Worm (Caenorhabditis elegans) whole organism, mixed stage, embryonic: ENCODE results near the gene sulp-7.

ENCODE experiments used
- M03D4.4 ChIP-seq: sonication (generic microtip); optimal IDR thresholded peaks from 2 replicates; lab custom pipeline; 2017; ENCODE audit warnings: mild to moderate bottlenecking, missing genetic modification characterization, missing compliant biosample characterization
- blmp-1 ChIP-seq: fragments of 150-350 bp; optimal IDR thresholded peaks from 2 replicates; lab custom pipeline; 2014; ENCODE audit warnings: missing biosample characterization, missing genetic modification characterization
- ceh-39 ChIP-seq: fragments of 150-350 bp; optimal IDR thresholded peaks from 2 replicates; lab custom pipeline; 2014; ENCODE audit warnings: missing biosample characterization, missing genetic modification characterization
- ces-1 ChIP-seq: fragments of 150-350 bp; optimal IDR thresholded peaks from 2 replicates; lab custom pipeline; 2014; ENCODE audit warnings: missing biosample characterization, missing genetic modification reagents, missing genetic modification characterization
- cnd-1 ChIP-seq: fragments of 200-800 bp; sonication (Bioruptor generic); optimal IDR thresholded peaks from 2 replicates; lab custom pipeline; 2018; ENCODE audit warnings: mild to moderate bottlenecking, missing genetic modification characterization, missing compliant biosample characterization
- drap-1 ChIP-seq: fragments of 200-800 bp; sonication (Bioruptor generic); optimal IDR thresholded peaks from 3 replicates; lab custom pipeline; 2018; ENCODE audit warnings: mild to moderate bottlenecking, missing genetic modification characterization, missing compliant biosample characterization
- elt-1 ChIP-seq: sonication (generic microtip); optimal IDR thresholded peaks from 2 replicates; lab custom pipeline; 2017; ENCODE audit warnings: missing genetic modification characterization, mild to moderate bottlenecking, missing compliant biosample characterization, antibody characterized with exemption, moderate library complexity, borderline replicate concordance; ENCODE audit not compliant: insufficient read depth
- flh-1 ChIP-seq: fragments of 200-800 bp; sonication (Bioruptor generic); optimal IDR thresholded peaks from 2 replicates; lab custom pipeline; 2018; ENCODE audit warnings: mild to moderate bottlenecking, missing genetic modification characterization, moderate library complexity, missing compliant biosample characterization
- ham-2 ChIP-seq: fragments of 200-800 bp; sonication (Bioruptor generic); optimal IDR thresholded peaks from 2 replicates; lab custom pipeline; 2018; ENCODE audit warnings: mild to moderate bottlenecking, missing genetic modification characterization, missing compliant biosample characterization
- hlh-1 ChIP-seq: fragments of 150-350 bp; optimal IDR thresholded peaks from 2 replicates; lab custom pipeline; 2014; ENCODE audit warnings: missing biosample characterization, missing genetic modification reagents, missing genetic modification characterization
- lin-13 ChIP-seq: fragments of 150-350 bp; optimal IDR thresholded peaks from 2 replicates; lab custom pipeline; 2014; ENCODE audit warnings: missing biosample characterization, missing genetic modification characterization
- lin-32 ChIP-seq: fragments of 200-800 bp; sonication (Bioruptor generic); optimal IDR thresholded peaks from 2 replicates; lab custom pipeline; 2018; ENCODE audit warnings: mild to moderate bottlenecking, missing genetic modification characterization, missing compliant biosample characterization
- lsy-2 ChIP-seq: fragments of 150-350 bp; optimal IDR thresholded peaks from 2 replicates; lab custom pipeline; 2014; ENCODE audit warnings: missing biosample characterization, missing genetic modification characterization
- mab-5 ChIP-seq: fragments of 150-350 bp; optimal IDR thresholded peaks from 2 replicates; lab custom pipeline; 2014; ENCODE audit warnings: missing biosample characterization, missing genetic modification characterization
- mep-1 ChIP-seq: fragments of 150-350 bp; optimal IDR thresholded peaks from 2 replicates; lab custom pipeline; 2017; ENCODE audit warnings: missing biosample characterization, missing genetic modification reagents, missing genetic modification characterization, inconsistent platforms
- mls-2 ChIP-seq: sonication (generic microtip); optimal IDR thresholded peaks from 2 replicates; lab custom pipeline; 2016; ENCODE audit warnings: mild to moderate bottlenecking, missing genetic modification characterization, moderate library complexity, missing compliant biosample characterization
- nhr-12 ChIP-seq: fragments of 150-350 bp; optimal IDR thresholded peaks from 2 replicates; lab custom pipeline; 2014; ENCODE audit warnings: missing biosample characterization, missing genetic modification characterization
- nhr-76 ChIP-seq: sonication (generic microtip); optimal IDR thresholded peaks from 2 replicates; lab custom pipeline; 2017; ENCODE audit warnings: missing biosample characterization, missing genetic modification characterization
- pha-4 ChIP-seq: fragments of 150-350 bp; optimal IDR thresholded peaks from 2 replicates; lab custom pipeline; 2018; ENCODE audit warnings: missing biosample characterization, missing genetic modification reagents, missing genetic modification characterization
- sptf-1 ChIP-seq: sonication (generic microtip); optimal IDR thresholded peaks from 2 replicates; lab custom pipeline; 2017; ENCODE audit warnings: mild to moderate bottlenecking, missing genetic modification characterization, moderate library complexity, missing compliant biosample characterization
- tbx-8 ChIP-seq: fragments of 200-800 bp; sonication (Bioruptor generic); optimal IDR thresholded peaks from 2 replicates; lab custom pipeline; 2018; ENCODE audit warnings: mild to moderate bottlenecking, missing genetic modification characterization, moderate library complexity, missing compliant biosample characterization
- unc-120 ChIP-seq: sonication (generic microtip); optimal IDR thresholded peaks from 2 replicates; lab custom pipeline; 2017; ENCODE audit warnings: missing genetic modification characterization, missing compliant biosample characterization; ENCODE audit not compliant: poor library complexity, severe bottlenecking
- unc-62 ChIP-seq: fragments of 150-350 bp; optimal IDR thresholded peaks from 2 replicates; lab custom pipeline; 2014; ENCODE audit warnings: missing biosample characterization, missing genetic modification reagents, missing genetic modification characterization

Gene sulp-7

DNA sequence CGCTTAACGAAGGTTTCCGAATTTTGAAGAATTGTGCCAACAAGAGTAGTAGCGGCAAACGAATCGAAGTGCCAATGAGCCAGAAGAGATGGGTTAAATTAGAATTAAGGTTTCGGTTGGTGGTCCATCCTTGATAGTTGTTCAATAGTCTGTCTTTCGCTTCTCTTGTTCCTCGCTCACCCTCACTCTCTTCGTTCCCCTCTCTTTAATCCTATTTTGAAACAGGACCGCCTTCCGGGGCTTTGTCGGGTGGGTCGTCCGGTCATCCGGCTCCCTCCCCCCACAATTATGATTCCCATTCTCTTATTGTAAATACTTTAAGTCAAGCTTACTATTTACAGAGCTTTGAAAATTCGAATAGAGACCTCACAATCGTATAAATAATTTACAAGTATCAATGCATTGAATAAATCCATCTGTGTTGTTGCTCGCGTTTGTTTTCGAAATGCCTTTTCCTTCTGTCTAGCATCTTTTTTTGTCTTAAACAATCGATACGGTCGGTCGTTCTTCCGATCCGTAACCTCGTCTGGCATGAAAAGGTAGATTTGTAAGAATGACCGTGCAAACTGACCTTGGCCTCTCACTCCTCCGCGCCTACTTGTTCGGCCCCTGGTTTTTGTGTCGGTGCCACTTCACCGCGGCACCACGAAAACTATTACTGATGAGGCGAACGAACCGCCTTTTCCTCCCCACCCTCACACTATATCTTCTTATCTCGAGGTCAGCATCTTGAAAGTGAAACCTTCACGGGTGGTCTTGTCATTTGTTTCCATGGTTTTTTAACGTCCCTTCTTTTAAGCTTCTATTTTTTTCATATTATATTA lies 47.1 kb upstream of the sulp-7 start:
- TF ChIP-seq drap-1 (no peak), mls-2 (tag; lab: Kevin White, UChicago) (peak; percentile 41), unc-120 (tag; lab: Kevin White, UChicago) (no peak), ces-1 (GFP tag; lab: Kevin White, UChicago) (peak; percentile 92)
- TF ChIP-seq, all 35 proteins: peak for 2

- TF ChIP-seq sptf-1 (tag; lab: Kevin White, UChicago) (no peak), M03D4.4 (tag; lab: Kevin White, UChicago) (no peak), ces-1 (GFP tag; lab: Kevin White, UChicago) (peak; percentile 48)
- TF ChIP-seq, all 35 proteins: peak for 1
These were observed 46.6 kb upstream of the sulp-7 start for ce11 chrX:11033952-11034287.

DNA sequence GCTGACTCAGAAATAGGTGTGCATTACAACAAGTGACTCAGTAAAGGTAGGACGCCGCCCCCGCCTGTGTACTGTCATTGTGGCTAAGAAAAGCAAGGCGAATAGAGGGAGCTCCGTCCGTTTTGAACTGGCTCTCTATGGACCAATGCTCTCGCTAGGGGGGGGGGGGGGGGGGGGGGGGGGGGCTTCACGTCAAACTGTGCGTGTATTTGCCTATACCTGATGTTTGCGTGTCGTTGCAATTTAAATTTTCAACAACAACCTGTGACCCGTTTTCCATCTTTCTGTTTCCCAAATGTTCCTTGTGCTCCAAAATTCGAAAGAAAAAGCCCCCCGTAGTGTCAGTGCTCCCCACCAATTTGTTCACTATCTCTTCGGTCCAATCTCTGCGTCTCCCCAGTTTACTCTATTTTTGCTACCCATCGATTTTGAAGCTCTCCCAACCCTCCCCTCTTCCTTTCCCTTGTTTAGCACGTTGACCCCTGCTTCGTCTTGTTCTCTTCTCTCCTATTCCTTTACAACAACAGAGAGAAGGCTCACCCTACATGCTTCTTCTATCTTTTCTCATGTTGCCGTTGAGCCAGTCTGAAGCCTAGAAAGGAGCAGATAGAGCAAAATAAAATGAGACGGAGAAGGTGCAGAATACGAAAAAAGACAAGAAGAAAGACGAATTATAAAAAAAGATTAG lies 45.9 kb upstream of the sulp-7 start:
- peak; percentile 78 for TF ChIP-seq ces-1 (GFP tag; lab: Kevin White, UChicago)
- TF ChIP-seq cnd-1 (tag; lab: Kevin White, UChicago), result peak; percentile 6
- no peak for TF ChIP-seq lin-13 (tag; lab: Kevin White, UChicago)
- peak; percentile 33 for TF ChIP-seq mep-1 (tag; lab: Kevin White, UChicago)
- TF ChIP-seq lsy-2 (tag; lab: Kevin White, UChicago), result no peak
- TF ChIP-seq pha-4 (tag; lab: Kevin White, UChicago), result no peak
- no peak for TF ChIP-seq nhr-76 (tag; lab: Kevin White, UChicago)
- peak; percentile 2 for TF ChIP-seq mls-2 (tag; lab: Kevin White, UChicago)
- TF ChIP-seq sptf-1 (tag; lab: Kevin White, UChicago), result peak; percentile 32
- TF ChIP-seq unc-120 (tag; lab: Kevin White, UChicago), result peak; percentile 56
- TF ChIP-seq lin-32, result no peak
- TF ChIP-seq unc-62 (GFP tag; lab: Kevin White, UChicago), result no peak

- TF ChIP-seq hlh-1 (tag; lab: Kevin White, UChicago) (peak; percentile 98), mls-2 (tag; lab: Kevin White, UChicago) (no peak), M03D4.4 (tag; lab: Kevin White, UChicago) (peak; percentile 11), unc-62 (GFP tag; lab: Kevin White, UChicago) (peak; percentile 88), cnd-1 (tag; lab: Kevin White, UChicago) (no peak), nhr-12 (no peak), unc-120 (tag; lab: Kevin White, UChicago) (peak; percentile 83)
These were observed 44.9 kb upstream of the sulp-7 start for ce11 chrX:11035563-11035962.

DNA sequence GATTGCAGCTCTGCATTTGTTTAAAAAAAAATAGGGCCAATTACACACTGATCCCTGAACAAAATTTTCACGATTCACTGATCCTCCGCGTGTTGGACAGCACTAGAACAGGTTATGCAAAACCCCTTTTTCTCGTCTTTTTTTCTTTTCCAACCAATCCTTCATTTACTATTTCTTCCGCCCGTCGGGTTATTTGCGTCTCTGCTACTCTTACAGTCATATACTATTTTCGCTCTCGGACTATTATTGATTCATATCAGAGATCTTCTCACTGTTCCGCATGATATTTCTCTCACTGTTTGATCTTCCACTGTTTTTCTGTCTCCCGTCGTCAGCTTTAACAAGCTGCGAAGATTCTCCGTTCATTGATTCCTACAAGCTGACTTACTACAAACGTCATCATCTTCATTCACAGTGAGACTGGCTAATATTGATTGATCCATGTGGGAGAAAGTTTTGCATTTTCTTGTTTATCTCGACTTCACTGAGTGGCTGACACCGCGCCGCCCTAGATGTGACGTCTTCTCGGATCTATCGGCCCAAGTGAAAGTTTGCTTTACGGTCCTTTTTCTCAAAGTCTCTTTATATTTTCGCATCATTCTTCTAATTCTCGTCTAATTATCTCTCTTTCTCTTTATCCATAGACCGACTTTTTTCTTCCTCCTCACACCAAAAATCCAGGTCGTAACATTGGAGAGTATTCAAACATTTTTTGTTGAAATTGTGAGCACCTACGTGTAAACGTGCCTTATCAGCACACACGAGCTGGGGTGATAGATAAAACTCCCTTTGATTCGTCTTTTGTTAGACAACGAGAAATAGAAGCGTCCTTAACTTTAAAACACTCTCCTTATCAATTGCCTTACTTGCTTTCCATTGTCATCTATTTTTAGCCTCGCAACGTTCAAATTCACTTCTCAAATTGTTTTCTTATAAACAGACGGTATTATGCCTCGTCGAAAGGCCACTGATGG lies 44.1 kb upstream of the sulp-7 start:
- TF ChIP-seq blmp-1 (tag; lab: Kevin White, UChicago) (peak; percentile 76), ham-2 (peak; percentile 85), sptf-1 (tag; lab: Kevin White, UChicago) (no peak), elt-1 (tag; lab: Kevin White, UChicago) (peak; percentile 48)

DNA sequence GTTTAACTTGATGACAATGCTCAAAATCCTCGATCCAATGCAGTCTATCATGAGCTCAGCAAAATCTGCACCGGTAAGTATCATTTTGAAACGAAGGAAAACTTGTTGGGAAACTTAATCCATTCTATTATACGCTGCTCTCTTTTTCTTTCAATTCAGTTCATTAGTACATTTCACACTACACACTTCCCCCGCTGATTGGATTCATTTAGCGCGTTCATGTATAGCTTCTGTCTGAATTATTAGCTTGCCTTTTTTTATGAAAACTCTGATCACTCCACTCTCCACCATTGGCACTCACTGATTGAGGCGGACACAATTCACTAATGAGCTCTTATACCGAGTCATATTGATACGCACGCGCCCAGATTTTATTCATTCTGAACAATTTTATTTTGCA lies 42.3 kb upstream of the sulp-7 start:
- TF ChIP-seq ces-1 (GFP tag; lab: Kevin White, UChicago) (peak; percentile 70), mls-2 (tag; lab: Kevin White, UChicago) (no peak)

DNA sequence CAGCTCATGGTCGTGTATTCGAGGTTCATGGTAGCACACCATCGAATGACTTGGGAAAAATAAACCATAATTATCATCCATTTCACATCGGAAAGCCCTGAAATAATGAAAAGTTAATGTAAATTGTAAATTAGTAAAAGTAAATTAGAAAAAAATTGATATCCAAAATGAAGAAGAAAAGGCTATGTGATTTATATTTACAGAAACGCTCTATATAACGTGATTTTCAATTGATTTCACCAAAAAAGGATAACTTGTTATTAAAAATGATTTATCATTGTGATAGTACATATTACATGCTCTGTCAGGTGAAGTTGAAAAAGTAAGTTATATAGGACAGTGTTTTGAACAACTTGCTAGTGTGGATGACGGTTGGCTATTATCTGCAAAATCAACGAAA lies 37.7 kb upstream of the sulp-7 start, which contains the start of gene C09F12.3:
C09F12.3 (minus strand) TSS at position 101 of the 400 bp plus-strand sequence.
- TF ChIP-seq tbx-8 (GFP tag; lab: Kevin White, UChicago) (no peak), cnd-1 (tag; lab: Kevin White, UChicago) (no peak), pha-4 (tag; lab: Kevin White, UChicago) (no peak), flh-1 (no peak), ceh-39 (tag; lab: Kevin White, UChicago) (no peak), mab-5 (tag; lab: Kevin White, UChicago) (no peak), elt-1 (tag; lab: Kevin White, UChicago) (no peak)
- TF ChIP-seq, all 35 proteins: peak for 0
